Worm (Caenorhabditis elegans): ENCODE results near the gene T03F7.5.

DNA sequence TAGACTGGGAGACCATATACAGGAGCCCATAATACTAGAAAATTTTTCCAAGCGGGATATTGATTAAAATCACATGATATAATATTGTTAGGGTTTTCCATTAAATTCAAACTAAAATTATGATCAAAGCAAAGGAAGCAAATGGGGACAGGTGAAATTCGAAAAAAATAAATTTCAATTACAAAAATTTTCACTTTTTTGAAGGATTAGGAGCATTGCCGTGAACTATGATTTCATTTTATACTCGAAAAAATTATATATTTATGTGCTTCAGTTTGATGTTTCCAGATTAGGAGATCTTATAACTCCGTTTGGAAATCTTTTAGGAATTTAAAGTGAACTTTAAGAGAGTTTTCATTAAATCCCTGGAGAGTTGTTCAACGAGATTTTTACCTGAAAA lies 37.9 kb downstream of the T03F7.5 start, which contains the start of gene F07B10.7:
- TF ChIP-seq unc-62 (GFP tag; optimal IDR thresholded peaks at IDR 0.05) = no peak
- no peak for TF ChIP-seq pha-4 (tag; optimal IDR thresholded peaks at IDR 0.05)
- TF ChIP-seq nhr-12 (tag; optimal IDR thresholded peaks at IDR 0.05) = no peak
- TF ChIP-seq ztf-4 (tag; optimal IDR thresholded peaks at IDR 0.05) = no peak
- no peak for TF ChIP-seq egl-27 (tag; optimal IDR thresholded peaks at IDR 0.05)
- TF ChIP-seq pqm-1 (tag; optimal IDR thresholded peaks at IDR 0.05) = no peak
- TF ChIP-seq lin-39 (tag; optimal IDR thresholded peaks at IDR 0.05) = no peak
- TF ChIP-seq eor-1 (tag; optimal IDR thresholded peaks at IDR 0.05) = no peak
- TF ChIP-seq fos-1 (tag; optimal IDR thresholded peaks at IDR 0.05) = no peak
